Fruit fly (Drosophila melanogaster): ENCODE results near the gene Blos2.

The Blos2 gene

DNA sequence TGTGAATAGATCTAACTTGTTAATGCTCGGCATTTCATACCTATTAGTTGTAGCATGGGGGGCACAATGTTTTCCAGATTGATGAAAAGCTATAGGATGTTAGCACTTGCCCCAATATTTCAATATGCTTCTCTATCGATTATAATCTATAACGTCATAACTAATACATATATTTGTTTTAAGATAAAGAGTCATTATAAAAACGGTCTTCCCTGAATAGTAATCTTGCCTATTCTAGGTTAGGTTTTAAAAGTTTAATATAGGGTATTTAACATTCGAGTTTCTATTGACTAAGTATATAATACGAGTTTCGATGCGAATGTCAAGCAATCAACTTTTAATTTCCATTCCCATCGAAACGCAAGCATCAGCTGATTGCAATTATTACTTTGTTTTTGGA lies at the start of gene Blos2, which contains the start of gene CG6321:
Gene Blos2, plus strand, starts transcription at position 372 of the 400 bp plus-strand sequence.
Gene CG6321, minus strand, starts transcription at position 25 of the 400 bp plus-strand sequence.
- TF ChIP-seq noc (tag; optimal IDR thresholded peaks at IDR 0.05), result peak; percentile 83

DNA sequence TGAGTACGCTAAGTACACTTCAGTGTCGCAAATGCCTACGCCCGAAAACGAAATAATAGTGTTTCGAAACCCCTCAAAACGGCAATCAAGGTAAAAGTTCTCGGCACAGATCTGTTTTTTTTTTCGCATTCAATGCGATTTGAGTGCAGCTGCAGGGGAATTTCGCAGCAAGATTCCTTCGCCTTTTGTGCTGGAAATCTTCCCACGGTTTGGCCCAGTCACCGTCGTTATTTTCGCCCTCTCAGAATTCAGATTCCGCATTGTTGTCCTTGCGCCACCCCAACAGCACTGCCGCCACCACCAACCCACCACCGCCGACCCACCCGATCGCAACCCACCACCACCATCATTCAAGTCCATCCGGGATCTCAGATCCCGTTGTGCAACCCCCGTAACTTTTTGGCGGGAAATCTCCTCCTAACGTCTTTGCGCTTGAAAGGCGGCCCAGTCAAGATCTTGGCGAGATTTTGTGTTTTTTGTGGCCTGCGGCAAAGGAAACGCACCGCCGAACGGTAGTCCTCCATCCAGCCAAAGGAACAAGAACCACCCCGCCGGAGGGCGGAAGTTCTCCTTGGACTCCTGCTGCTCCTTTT lies 49.7 kb upstream of the Blos2 start:
- no peak for TF ChIP-seq noc (tag; optimal IDR thresholded peaks at IDR 0.05)

- TF ChIP-seq noc (tag; optimal IDR thresholded peaks at IDR 0.05), result no peak
Measured at dm6 chr3L:11015203-11015602, 46.2 kb upstream of the Blos2 start.

- TF ChIP-seq noc (tag; optimal IDR thresholded peaks at IDR 0.05), result no peak
Measured at dm6 chr3L:11020058-11020457, 41.3 kb upstream of the Blos2 start.

DNA sequence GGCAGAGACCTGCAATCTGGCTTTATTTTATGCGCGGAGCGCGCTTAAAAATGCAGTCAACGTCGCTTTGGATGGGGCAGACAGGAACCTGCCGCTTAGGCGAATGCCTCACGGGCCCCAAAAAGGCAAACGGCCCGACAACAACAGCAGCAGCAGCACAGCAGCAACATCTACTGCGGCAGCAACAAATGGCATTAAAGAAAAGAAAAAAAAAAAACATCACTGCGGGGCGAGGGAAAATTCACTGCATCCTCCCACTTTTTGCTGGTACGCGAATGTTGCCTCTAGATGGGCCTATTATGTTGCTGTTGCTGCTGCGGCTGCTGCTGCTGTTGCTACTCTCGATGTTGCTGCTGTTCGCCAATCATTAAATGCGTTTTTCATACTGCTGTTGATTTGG lies 39.4 kb upstream of the Blos2 start:
- no peak for TF ChIP-seq noc (tag; optimal IDR thresholded peaks at IDR 0.05)

DNA sequence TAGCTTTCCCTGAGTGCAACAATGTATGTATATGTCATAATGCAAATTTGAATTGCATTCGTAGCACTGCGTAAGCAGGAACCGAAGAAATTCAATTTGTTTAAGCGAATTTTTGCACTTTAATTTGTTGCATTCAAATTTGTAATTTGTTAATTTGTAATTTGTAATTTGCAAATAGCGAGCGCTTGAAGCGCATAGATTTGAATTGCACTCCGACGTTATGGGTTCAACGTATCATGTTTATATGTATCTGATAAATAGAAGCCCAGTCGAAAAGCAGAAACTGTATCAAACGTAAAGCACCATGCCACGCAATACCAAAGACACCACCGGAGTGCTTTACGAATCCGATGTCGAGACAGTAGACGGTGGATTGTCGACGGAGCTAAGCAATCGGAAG lies 38.1 kb upstream of the Blos2 start, which contains the start of gene Fad2:
Gene Fad2, plus strand, starts transcription at position 301 of the 400 bp plus-strand sequence.
- no peak for TF ChIP-seq noc (tag; optimal IDR thresholded peaks at IDR 0.05)

dm6 chr3L:11025261-11025660 lies 36.1 kb upstream of the Blos2 start, which contains the start of gene CG32079:
Gene CG32079 (plus strand): TSS chr3L:11025561.
- no peak for TF ChIP-seq noc (tag; optimal IDR thresholded peaks at IDR 0.05)

DNA sequence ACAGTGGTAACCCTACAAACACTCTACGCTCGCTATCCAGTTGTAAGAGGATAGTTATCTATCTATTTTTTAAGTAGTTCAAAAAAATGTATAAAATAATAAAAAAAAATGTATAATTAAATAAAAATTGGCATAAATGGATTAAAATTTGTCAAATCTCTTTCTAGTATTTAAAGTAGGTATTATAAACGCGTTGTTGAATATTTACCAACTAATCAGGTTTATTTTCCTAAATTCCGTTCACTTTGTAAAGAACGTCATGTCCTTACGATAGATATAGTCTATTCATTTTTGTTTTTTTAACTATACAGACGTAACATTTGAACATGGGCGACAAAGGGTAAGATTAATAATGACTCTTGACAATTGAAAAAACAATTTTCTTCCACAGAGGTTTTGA lies 34.1 kb upstream of the Blos2 start, which contains the start of gene CG32081:
Gene CG32081, plus strand, starts transcription at position 301 of the 400 bp plus-strand sequence.
- TF ChIP-seq noc (tag; optimal IDR thresholded peaks at IDR 0.05), result no peak

DNA sequence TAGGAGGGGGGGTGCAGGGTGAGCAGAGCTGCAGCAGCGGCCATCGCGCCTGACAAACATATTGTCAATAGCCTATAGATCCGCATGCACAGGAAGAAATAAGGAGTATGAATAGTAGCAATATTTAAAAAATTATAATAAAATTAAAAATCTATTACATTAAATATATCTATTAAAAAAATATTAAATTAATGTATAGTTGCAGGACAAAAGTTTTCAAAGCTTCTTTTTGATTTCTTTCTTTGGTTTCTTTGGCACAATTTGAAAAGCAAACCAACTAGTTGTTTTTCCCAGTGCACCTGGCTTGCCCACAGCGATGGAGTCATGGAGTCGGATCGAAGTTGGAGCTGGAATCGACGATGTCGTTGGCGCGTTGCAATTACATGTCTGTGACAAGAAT lies 29.6 kb upstream of the Blos2 start:
- no peak for TF ChIP-seq noc (tag; optimal IDR thresholded peaks at IDR 0.05)

DNA sequence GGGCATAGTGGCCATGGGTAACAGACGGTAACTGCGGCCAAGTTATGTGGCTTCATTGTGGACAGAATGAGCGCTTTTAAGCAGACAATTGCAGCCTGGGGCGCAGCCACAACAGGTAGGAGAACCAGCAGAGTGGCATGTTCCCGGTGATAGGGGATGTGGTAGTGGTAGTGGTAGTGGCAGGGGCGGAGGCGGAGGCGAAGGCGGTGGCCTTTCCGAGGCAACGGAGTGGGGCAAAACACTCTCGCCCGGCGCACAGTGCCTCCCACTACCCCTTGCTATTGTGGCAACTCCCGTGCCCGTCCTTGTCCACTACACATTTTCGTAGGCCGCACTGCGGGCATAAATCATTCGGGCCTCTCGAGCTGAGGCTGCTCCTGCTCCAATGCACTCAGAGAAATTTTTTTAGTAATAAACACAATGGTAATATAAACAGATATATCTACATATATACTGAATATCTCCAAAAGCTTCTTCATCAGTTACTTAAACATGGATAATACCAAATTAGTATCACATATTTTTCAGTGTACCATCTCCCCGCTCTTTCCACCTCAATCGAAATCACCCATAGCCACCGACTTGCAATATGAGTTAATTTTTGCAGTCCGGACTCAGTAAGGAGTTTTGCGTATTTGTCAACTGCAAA lies 27.9 kb upstream of the Blos2 start:
- no peak for TF ChIP-seq noc (tag; optimal IDR thresholded peaks at IDR 0.05)

DNA sequence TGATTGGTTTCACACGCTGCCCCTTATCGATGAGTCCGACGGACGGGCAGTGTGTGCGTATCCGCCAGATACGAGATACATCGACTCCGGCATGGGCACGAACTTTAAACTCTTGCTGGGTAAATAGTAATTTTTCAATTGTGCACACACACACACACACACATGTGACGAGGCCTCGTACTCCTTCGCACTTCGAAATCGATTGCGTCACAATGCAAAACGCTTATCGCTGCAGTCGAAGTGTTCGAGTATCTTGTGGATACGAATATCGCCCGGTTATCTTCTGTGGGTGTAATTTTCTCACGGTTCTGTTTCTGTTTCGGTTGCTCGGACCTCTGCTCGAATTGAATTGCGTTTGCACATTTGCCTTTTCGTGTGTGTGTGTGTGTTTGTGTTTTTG lies 26.3 kb upstream of the Blos2 start:
- no peak for TF ChIP-seq noc (tag; optimal IDR thresholded peaks at IDR 0.05)

DNA sequence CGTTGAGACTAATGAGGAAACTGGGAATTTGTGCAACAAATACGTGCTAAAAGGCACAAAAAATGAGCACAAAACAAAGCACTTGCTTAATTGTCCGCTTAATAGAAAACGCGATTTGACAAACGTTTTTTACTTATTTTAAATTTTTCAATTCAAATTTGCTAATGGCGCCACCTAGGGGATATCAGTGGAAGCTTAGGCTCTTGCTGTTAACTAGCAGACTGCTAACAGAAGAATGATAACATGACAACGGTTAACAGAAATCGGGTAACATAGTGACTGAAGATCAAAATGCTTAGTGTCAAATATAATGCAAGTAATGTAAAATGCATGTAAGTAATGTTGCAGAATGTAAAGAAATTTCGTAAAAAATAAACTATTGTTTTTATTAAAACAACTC lies 20.2 kb upstream of the Blos2 start:
- TF ChIP-seq noc (tag; optimal IDR thresholded peaks at IDR 0.05), result no peak

DNA sequence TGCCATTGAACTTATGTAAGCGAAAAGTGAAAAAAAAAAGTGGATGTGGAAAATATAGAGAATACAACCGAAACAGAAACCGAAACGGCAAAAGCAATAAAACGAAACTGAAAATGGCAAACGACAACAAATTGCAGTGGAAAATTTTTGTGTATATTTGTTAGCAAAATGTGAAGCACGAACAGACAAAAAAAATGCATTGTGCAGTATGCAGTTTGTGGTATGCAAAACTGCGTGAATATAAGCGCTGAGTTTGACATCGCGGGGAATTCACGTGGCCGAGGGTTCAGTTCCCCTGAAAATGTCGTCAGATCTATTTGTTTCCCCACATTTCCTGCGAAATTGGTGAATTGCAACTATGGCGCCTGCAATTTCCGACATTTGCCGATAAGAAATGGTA lies 17.7 kb upstream of the Blos2 start:
- TF ChIP-seq noc (tag; optimal IDR thresholded peaks at IDR 0.05), result no peak

- TF ChIP-seq noc (tag; optimal IDR thresholded peaks at IDR 0.05), result no peak
Measured at dm6 chr3L:11045009-11045408, 16.4 kb upstream of the Blos2 start.

DNA sequence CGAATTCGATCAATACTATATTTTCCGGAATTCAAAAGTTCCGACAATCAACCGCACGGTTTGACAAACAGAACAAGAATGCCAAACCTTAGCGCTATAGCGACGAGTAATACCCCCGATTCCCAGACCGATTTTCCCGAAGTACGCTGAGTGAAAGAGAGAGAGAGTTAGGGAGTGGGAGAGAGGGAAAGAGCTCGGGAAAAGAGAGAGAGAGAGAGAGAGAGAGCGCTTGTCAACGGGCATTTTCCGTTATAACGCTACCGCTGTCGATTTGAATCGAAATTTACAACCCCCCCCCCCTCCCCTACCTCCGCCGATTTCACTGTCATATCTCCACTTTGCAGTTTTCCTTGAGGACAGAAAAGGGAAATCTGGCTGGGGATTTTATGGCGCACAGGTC lies 14.8 kb upstream of the Blos2 start:
- TF ChIP-seq noc (tag; optimal IDR thresholded peaks at IDR 0.05), result no peak

- TF ChIP-seq noc (tag; optimal IDR thresholded peaks at IDR 0.05), result no peak
Measured at dm6 chr3L:11047877-11048276, 13.5 kb upstream of the Blos2 start.

DNA sequence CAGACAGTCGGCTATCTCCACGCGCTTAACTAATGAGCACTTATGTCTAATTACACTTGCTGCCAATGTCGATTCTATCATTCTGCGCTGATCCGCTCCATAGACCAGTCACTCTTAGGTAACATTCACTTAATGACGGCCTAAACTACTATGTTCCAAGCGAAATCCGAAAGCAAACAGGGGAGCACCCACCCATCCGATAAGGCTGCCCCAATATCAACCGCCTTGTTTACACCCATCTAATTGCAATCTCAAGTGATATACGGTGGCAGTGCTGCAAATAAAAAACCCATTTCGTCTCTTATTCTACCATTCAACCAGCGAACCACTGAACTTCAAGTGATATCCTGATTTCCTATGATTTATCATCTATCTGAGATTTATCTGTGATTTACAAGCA lies 12.0 kb upstream of the Blos2 start:
- peak; percentile 26 for TF ChIP-seq noc (tag; optimal IDR thresholded peaks at IDR 0.05)

Data from whole organism, larva.